Worm (Caenorhabditis elegans) whole organism, L4 larva: Measurements from ENCODE around the gene acdh-6.

Experiments
- T20F7.1 ChIP-seq: fragments of 200-800 bp; sonication (Bioruptor generic); optimal IDR thresholded peaks from 2 replicates; lab custom pipeline; 2018; ENCODE audit warnings: mild to moderate bottlenecking, missing genetic modification characterization, missing compliant biosample characterization
- Y105C5A.15 ChIP-seq: fragments of 200-800 bp; sonication (Bioruptor generic); IDR thresholded peaks from 2 replicates; pipeline ENCODE4 v1.3.6; 2022; ENCODE audit warnings: missing genetic modification characterization, missing compliant biosample characterization
- Y5F2A.4 ChIP-seq: fragments of 200-800 bp; sonication (Bioruptor generic); optimal IDR thresholded peaks from 2 replicates; lab custom pipeline; 2018; ENCODE audit warnings: mild to moderate bottlenecking, missing genetic modification characterization, missing compliant biosample characterization
- ZK337.2 ChIP-seq: fragments of 200-800 bp; sonication (Bioruptor generic); IDR thresholded peaks from 2 replicates; pipeline ENCODE4 v1.3.6; 2022; ENCODE audit warnings: missing genetic modification reagents, missing genetic modification characterization, missing compliant biosample characterization
- aha-1 ChIP-seq: fragments of 150-350 bp; peaks from one replicate; lab custom pipeline; 2014; ENCODE audit warnings: missing biosample characterization, missing genetic modification characterization
- arid-1 ChIP-seq: fragments of 200-800 bp; sonication (Bioruptor generic); conservative IDR thresholded peaks from 2 replicates; pipeline ENCODE4 v1.3.6; 2022; ENCODE audit warnings: missing genetic modification reagents, missing genetic modification characterization, missing compliant biosample characterization
- ceh-28 ChIP-seq: fragments of 150-350 bp; optimal IDR thresholded peaks from 2 replicates; lab custom pipeline; 2014; ENCODE audit warnings: missing biosample characterization, missing genetic modification reagents, missing genetic modification characterization
- ceh-32 ChIP-seq: sonication (generic microtip); optimal IDR thresholded peaks from 2 replicates; lab custom pipeline; 2016; ENCODE audit warnings: mild to moderate bottlenecking, missing genetic modification characterization, missing compliant biosample characterization; ENCODE audit not compliant: poor library complexity
- ceh-44 ChIP-seq: fragments of 200-800 bp; sonication (Bioruptor generic); IDR thresholded peaks from 2 replicates; pipeline ENCODE4 v1.3.6; 2022; ENCODE audit warnings: missing genetic modification reagents, missing genetic modification characterization, missing compliant biosample characterization
- ceh-62 ChIP-seq: sonication (generic microtip); optimal IDR thresholded peaks from 2 replicates; lab custom pipeline; 2017; ENCODE audit warnings: missing biosample characterization, missing genetic modification characterization
- ceh-82 ChIP-seq: sonication (generic microtip); optimal IDR thresholded peaks from 2 replicates; lab custom pipeline; 2017; ENCODE audit warnings: missing biosample characterization, missing genetic modification characterization
- ces-1 ChIP-seq: fragments of 150-350 bp; sonication (generic microtip); optimal IDR thresholded peaks from 4 replicates; lab custom pipeline; 2014; ENCODE audit warnings: missing biosample characterization, missing genetic modification reagents, missing genetic modification characterization
- ctbp-1 ChIP-seq: fragments of 200-800 bp; sonication (Bioruptor generic); IDR thresholded peaks from 2 replicates; pipeline ENCODE4 v1.3.6; 2022; ENCODE audit warnings: missing genetic modification reagents, missing genetic modification characterization, missing compliant biosample characterization
- daf-19 ChIP-seq: fragments of 200-800 bp; sonication (Bioruptor generic); conservative IDR thresholded peaks from 2 replicates; pipeline ENCODE4 v1.3.6; 2022; ENCODE audit warnings: missing genetic modification characterization, missing compliant biosample characterization
- daf-8 ChIP-seq: fragments of 200-800 bp; sonication (Bioruptor generic); IDR thresholded peaks from 2 replicates; pipeline ENCODE4 v1.3.6; 2022; ENCODE audit warnings: missing genetic modification characterization, missing compliant biosample characterization
- dpl-1 ChIP-seq: fragments of 150-350 bp; optimal IDR thresholded peaks from 2 replicates; lab custom pipeline; 2014; ENCODE audit warnings: missing biosample characterization, missing genetic modification reagents, missing genetic modification characterization
- duxl-1 ChIP-seq: sonication (generic microtip); optimal IDR thresholded peaks from 2 replicates; lab custom pipeline; 2016; ENCODE audit warnings: mild to moderate bottlenecking, missing genetic modification characterization, moderate library complexity, missing compliant biosample characterization; ENCODE audit not compliant: poor library complexity
- egl-27 ChIP-seq: sonication (generic microtip); optimal IDR thresholded peaks from 3 replicates; lab custom pipeline; 2017; ENCODE audit warnings: missing biosample characterization, missing genetic modification reagents, missing genetic modification characterization
- fkh-10 ChIP-seq: fragments of 150-350 bp; optimal IDR thresholded peaks from 2 replicates; lab custom pipeline; 2014; ENCODE audit warnings: missing biosample characterization, missing genetic modification reagents, missing genetic modification characterization
- hif-1 ChIP-seq, 2 experiments: sonication (generic microtip); optimal IDR thresholded peaks; 2 replicates each; lab custom pipeline; 2016 to 2017; ENCODE audit warnings: missing compliant biosample characterization in 2 of 2, missing genetic modification characterization in 2 of 2, missing genetic modification reagents in 2 of 2, missing genotype in 2 of 2, mild to moderate bottlenecking in 1 of 2
- hlh-11 ChIP-seq: fragments of 200-800 bp; sonication (Bioruptor generic); optimal IDR thresholded peaks from 2 replicates; lab custom pipeline; 2018; ENCODE audit warnings: mild to moderate bottlenecking, missing genetic modification characterization, missing compliant biosample characterization
- hlh-30 ChIP-seq: sonication (generic microtip); optimal IDR thresholded peaks from 2 replicates; lab custom pipeline; 2017; ENCODE audit warnings: antibody characterized with exemption, mild to moderate bottlenecking, missing genetic modification characterization, missing compliant biosample characterization; ENCODE audit not compliant: insufficient read depth
- hmg-1.1 ChIP-seq: fragments of 200-800 bp; sonication (Bioruptor generic); IDR thresholded peaks from 2 replicates; pipeline ENCODE4 v1.3.6; 2022; ENCODE audit warnings: missing genetic modification reagents, missing genetic modification characterization, missing compliant biosample characterization
- jun-1 ChIP-seq: fragments of 150-350 bp; optimal IDR thresholded peaks from 2 replicates; lab custom pipeline; 2014; ENCODE audit warnings: missing biosample characterization, missing genetic modification reagents, missing genetic modification characterization
- lin-15B ChIP-seq: fragments of 150-350 bp; sonication (generic microtip); optimal IDR thresholded peaks from 3 replicates; lab custom pipeline; 2014; ENCODE audit warnings: missing biosample characterization, missing genetic modification characterization
- lin-29 ChIP-seq: fragments of 200-800 bp; sonication (Bioruptor generic); IDR thresholded peaks from 2 replicates; pipeline ENCODE4 v1.3.6; 2022; ENCODE audit warnings: missing genetic modification reagents, missing genetic modification characterization, missing compliant biosample characterization
- lsy-2 ChIP-seq, 2 experiments: fragments of 150-350 bp in 1 of 2; sonication (generic microtip) in 1 of 2; optimal IDR thresholded peaks; 2 replicates each; lab custom pipeline; 2014 to 2017; ENCODE audit warnings: missing biosample characterization in 2 of 2, missing genetic modification characterization in 2 of 2
- madf-5 ChIP-seq, 2 experiments: fragments of 200-800 bp; sonication (Bioruptor generic); IDR thresholded peaks; 2 replicates each; pipeline ENCODE4 v1.3.6; 2022; ENCODE audit warnings: missing compliant biosample characterization in 2 of 2, missing genetic modification characterization in 2 of 2
- madf-9 ChIP-seq: fragments of 200-800 bp; sonication (Bioruptor generic); conservative IDR thresholded peaks from 2 replicates; pipeline ENCODE4 v1.3.6; 2022; ENCODE audit warnings: missing genetic modification reagents, missing genetic modification characterization, missing compliant biosample characterization
- mep-1 ChIP-seq: fragments of 150-350 bp; sonication (generic microtip); optimal IDR thresholded peaks from 3 replicates; lab custom pipeline; 2014; ENCODE audit warnings: missing biosample characterization, missing genetic modification characterization
- mes-2 ChIP-seq: sonication (generic microtip); optimal IDR thresholded peaks from 2 replicates; lab custom pipeline; 2016; ENCODE audit warnings: missing genotype, mild to moderate bottlenecking, missing genetic modification characterization, missing compliant biosample characterization; ENCODE audit not compliant: poor library complexity, severe bottlenecking
- mxl-3 ChIP-seq: fragments of 200-800 bp; sonication (Bioruptor generic); optimal IDR thresholded peaks from 2 replicates; lab custom pipeline; 2018; ENCODE audit warnings: mild to moderate bottlenecking, missing genetic modification characterization, missing compliant biosample characterization
- nhr-111 ChIP-seq: fragments of 200-800 bp; sonication (Bioruptor generic); optimal IDR thresholded peaks from 2 replicates; lab custom pipeline; 2018; ENCODE audit warnings: mild to moderate bottlenecking, missing genetic modification characterization, missing compliant biosample characterization
- nhr-237 ChIP-seq: sonication (generic microtip); optimal IDR thresholded peaks from 2 replicates; lab custom pipeline; 2017; ENCODE audit warnings: missing biosample characterization, missing genetic modification characterization
- nhr-25 ChIP-seq: sonication (generic microtip); optimal IDR thresholded peaks from 2 replicates; lab custom pipeline; 2017; ENCODE audit warnings: missing genetic modification characterization, mild to moderate bottlenecking, missing compliant biosample characterization, antibody characterized with exemption, moderate library complexity, borderline replicate concordance; ENCODE audit not compliant: insufficient read depth
- pha-4 ChIP-seq, 2 experiments: fragments of 150-350 bp in 1 of 2; fragments of 200-800 bp in 1 of 2; sonication (Bioruptor generic) in 1 of 2; IDR thresholded peaks in 1 of 2; optimal IDR thresholded peaks in 1 of 2; 2 replicates each; pipeline versions ENCODE4 v1.3.6 to Lab custom; 2014 to 2022; ENCODE audit warnings: missing genetic modification characterization in 2 of 2, missing genetic modification reagents in 2 of 2, missing biosample characterization in 1 of 2, missing compliant biosample characterization in 1 of 2
- pqm-1 ChIP-seq: sonication (generic microtip); optimal IDR thresholded peaks from 2 replicates; lab custom pipeline; 2017; ENCODE audit warnings: missing biosample characterization, missing genetic modification characterization
- snpc-4 ChIP-seq: fragments of 150-350 bp; optimal IDR thresholded peaks from 2 replicates; lab custom pipeline; 2014; ENCODE audit warnings: missing biosample characterization, missing genetic modification characterization
- unc-62 ChIP-seq, 3 experiments: fragments of 150-350 bp in 1 of 3; sonication (generic microtip); optimal IDR thresholded peaks in 2 of 3; peaks in 1 of 3; 1 replicate in 1 of 3; 2 replicates in 2 of 3; lab custom pipeline; 2014 to 2017; ENCODE audit warnings: missing biosample characterization in 3 of 3, missing genetic modification characterization in 3 of 3, missing genetic modification reagents in 3 of 3, missing genotype in 1 of 3
- ztf-11 ChIP-seq: fragments of 150-350 bp; optimal IDR thresholded peaks from 2 replicates; lab custom pipeline; 2014; ENCODE audit warnings: missing biosample characterization, missing genetic modification characterization
- ztf-7 ChIP-seq: fragments of 150-350 bp; optimal IDR thresholded peaks from 2 replicates; lab custom pipeline; 2014; ENCODE audit warnings: missing biosample characterization, missing genetic modification characterization

acdh-6 gene

ce11 chrIII:8520589-8520988, 40.3 kb upstream of the acdh-6 start:
- no peak for TF ChIP-seq ceh-32 (tag; lab: Kevin White, UChicago)
- no peak for TF ChIP-seq pqm-1 (tag; lab: Kevin White, UChicago)
- no peak for TF ChIP-seq ceh-62 (tag; lab: Kevin White, UChicago)
- TF ChIP-seq ztf-11 (tag; lab: Kevin White, UChicago), result no peak
- no peak for TF ChIP-seq daf-8 (GFP tag; lab: Robert Waterston, UW)

ce11 chrIII:8521654-8522392, 39.1 kb upstream of the acdh-6 start:
- TF ChIP-seq lin-29 (GFP tag; lab: Robert Waterston, UW) (no peak), nhr-111 (GFP tag; lab: Kevin White, UChicago) (no peak), aha-1 (tag; lab: Kevin White, UChicago) (peak; percentile 54), unc-62 (GFP tag; optimal IDR thresholded peaks at IDR 0.05 in 1 of 2; lab: Kevin White, UChicago) (peak in 1 of 2 experiments; percentile 93), unc-62 (tag; optimal IDR thresholded peaks at IDR 0.05; lab: Kevin White, UChicago) (no peak), pha-4 (GFP tag; IDR thresholded peaks at IDR 0.05; lab: Robert Waterston, UW) (no peak), pha-4 (tag; optimal IDR thresholded peaks at IDR 0.05; lab: Kevin White, UChicago) (peak; percentile 55)
- TF ChIP-seq, all 104 proteins: peak for 3

DNA sequence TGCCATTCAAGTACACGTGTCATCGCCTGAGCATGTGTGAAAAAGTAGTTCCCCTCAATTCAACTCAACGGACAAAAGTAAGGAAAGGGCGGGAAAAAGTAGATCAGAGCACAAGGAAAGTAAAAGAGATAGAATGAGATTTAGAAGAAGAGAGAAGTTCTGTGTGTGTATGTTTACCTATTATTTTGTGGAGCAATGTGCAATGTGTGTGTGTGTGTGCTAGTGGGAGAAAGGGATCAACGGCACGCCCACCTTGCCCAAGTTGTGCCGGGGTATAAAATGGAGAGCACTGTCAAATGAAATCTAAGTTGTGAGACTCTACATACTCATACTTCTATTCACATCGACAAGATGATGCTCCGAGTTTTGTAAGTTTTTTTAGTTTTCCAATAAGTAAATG, 36.2 kb upstream of the acdh-6 start, which contains the start of gene idpp-15:
Gene idpp-15 (plus strand): TSS at position 301 of the 400 bp plus-strand sequence.
- TF ChIP-seq T20F7.1 (GFP tag; lab: Kevin White, UChicago) (no peak), ctbp-1 (GFP tag; lab: Robert Waterston, UW) (no peak), nhr-25 (tag; lab: Kevin White, UChicago) (no peak), arid-1 (no peak), aha-1 (tag; lab: Kevin White, UChicago) (no peak), egl-27 (tag; lab: Kevin White, UChicago) (no peak), ceh-28 (tag; lab: Kevin White, UChicago) (no peak), Y105C5A.15 (GFP tag; lab: Robert Waterston, UW) (no peak), ceh-44 (no peak), Y5F2A.4 (GFP tag; lab: Kevin White, UChicago) (no peak), dpl-1 (GFP tag; lab: Kevin White, UChicago) (no peak), fkh-10 (GFP tag; lab: Kevin White, UChicago) (no peak), daf-19 (GFP tag; lab: Robert Waterston, UW) (no peak), lin-15B (tag; lab: Kevin White, UChicago) (no peak), madf-5 (GFP tag; IDR thresholded peaks at IDR 0.05; lab: Robert Waterston, UW) (no peak), ztf-11 (tag; lab: Kevin White, UChicago) (no peak), ceh-82 (no peak), mxl-3 (no peak), ceh-62 (tag; lab: Kevin White, UChicago) (no peak)

ce11 chrIII:8529002-8529401, 31.9 kb upstream of the acdh-6 start:
- TF ChIP-seq ces-1 (GFP tag; lab: Kevin White, UChicago) (no peak), hlh-11 (tag; lab: Kevin White, UChicago) (peak; percentile 43), lin-15B (tag; lab: Kevin White, UChicago) (no peak), madf-5 (GFP tag; IDR thresholded peaks at IDR 0.05; lab: Robert Waterston, UW) (no peak), mes-2 (peak; percentile 93), lsy-2 (tag; optimal IDR thresholded peaks at IDR 0.05; lab: Kevin White, UChicago) (peak; percentile 27 to 87), hlh-30 (tag; lab: Kevin White, UChicago) (peak; percentile 16), nhr-237 (tag; lab: Kevin White, UChicago) (no peak), ZK337.2 (GFP tag; lab: Robert Waterston, UW) (0 out of 2 replicates have a peak, but pooled peaks have one; percentile 34), madf-9 (GFP tag; lab: Robert Waterston, UW) (0 out of 2 replicates have a peak, but pooled peaks have one; percentile 34), aha-1 (tag; lab: Kevin White, UChicago) (peak; percentile 10), jun-1 (tag; lab: Kevin White, UChicago) (no peak), snpc-4 (tag; lab: Kevin White, UChicago) (no peak), pha-4 (GFP tag; IDR thresholded peaks at IDR 0.05; lab: Robert Waterston, UW) (no peak), pha-4 (tag; optimal IDR thresholded peaks at IDR 0.05; lab: Kevin White, UChicago) (no peak), hmg-1.1 (GFP tag; lab: Robert Waterston, UW) (peak; percentile 46), mep-1 (tag; lab: Kevin White, UChicago) (peak; percentile 57), unc-62 (GFP tag; optimal IDR thresholded peaks at IDR 0.05 in 1 of 2; lab: Kevin White, UChicago) (peak in 1 of 2 experiments; percentile 79), unc-62 (tag; optimal IDR thresholded peaks at IDR 0.05; lab: Kevin White, UChicago) (no peak), hif-1 (tag; optimal IDR thresholded peaks at IDR 0.05; lab: Kevin White, UChicago) (peak in 1 of 2 experiments; percentile 55), nhr-111 (GFP tag; lab: Kevin White, UChicago) (no peak), duxl-1 (tag; lab: Kevin White, UChicago) (peak; percentile 50), ztf-7 (tag; lab: Kevin White, UChicago) (no peak)
